Worm (Caenorhabditis elegans) whole organism, L1 larva: ENCODE measurements around the gene twk-16.

ENCODE experiments used
- aha-1 ChIP-seq: fragments of 150-350 bp; optimal IDR thresholded peaks from 2 replicates; lab custom pipeline; 2014; ENCODE audit warnings: missing biosample characterization, missing genetic modification characterization
- aly-2 ChIP-seq: fragments of 150-350 bp; optimal IDR thresholded peaks from 2 replicates; lab custom pipeline; 2014; ENCODE audit warnings: missing biosample characterization, missing genetic modification characterization
- ama-1 ChIP-seq: fragments of 150-350 bp; optimal IDR thresholded peaks from 2 replicates; lab custom pipeline; 2014
- ceh-63 ChIP-seq: fragments of 200-800 bp; sonication (Bioruptor generic); optimal IDR thresholded peaks from 2 replicates; lab custom pipeline; 2018; ENCODE audit warnings: mild to moderate bottlenecking, missing genetic modification characterization, missing compliant biosample characterization
- ceh-82 ChIP-seq, 3 experiments: fragments of 150-350 bp in 1 of 3; sonication (generic microtip) in 2 of 3; optimal IDR thresholded peaks; 2 replicates each; lab custom pipeline; 2014 to 2017; ENCODE audit warnings: missing biosample characterization in 3 of 3, missing genetic modification characterization in 3 of 3
- ceh-88 ChIP-seq: fragments of 200-800 bp; sonication (Bioruptor generic); IDR thresholded peaks from 2 replicates; pipeline ENCODE4 v1.3.6; 2022; ENCODE audit warnings: missing genetic modification characterization, missing compliant biosample characterization
- ceh-90 ChIP-seq: sonication (generic microtip); optimal IDR thresholded peaks from 2 replicates; lab custom pipeline; 2016; ENCODE audit warnings: missing genetic modification characterization, missing compliant biosample characterization
- dsc-1 ChIP-seq: sonication (generic microtip); optimal IDR thresholded peaks from 2 replicates; lab custom pipeline; 2016; ENCODE audit warnings: mild to moderate bottlenecking, missing genetic modification characterization, missing compliant biosample characterization
- efl-1 ChIP-seq, 4 experiments: fragments of 150-350 bp; optimal IDR thresholded peaks in 3 of 4; peaks in 1 of 4; 1 replicate in 1 of 4; 2 replicates in 3 of 4; lab custom pipeline; 2014; ENCODE audit warnings: missing biosample characterization in 2 of 4, missing genetic modification characterization in 2 of 4, missing genetic modification reagents in 2 of 4
- egl-13 ChIP-seq: sonication (generic microtip); optimal IDR thresholded peaks from 2 replicates; lab custom pipeline; 2016; ENCODE audit warnings: missing genotype, missing genetic modification reagents, missing genetic modification characterization, missing compliant biosample characterization
- egl-27 ChIP-seq, 2 experiments: fragments of 150-350 bp in 1 of 2; sonication (generic microtip); optimal IDR thresholded peaks; 3 replicates each; lab custom pipeline; 2017 to 2018; ENCODE audit warnings: missing biosample characterization in 2 of 2, missing genetic modification characterization in 2 of 2, missing genetic modification reagents in 2 of 2
- elt-2 ChIP-seq: sonication (generic microtip); optimal IDR thresholded peaks from 2 replicates; lab custom pipeline; 2016; ENCODE audit warnings: missing genetic modification characterization, mild to moderate bottlenecking, inconsistent platforms, missing compliant biosample characterization, missing genetic modification reagents
- elt-3 ChIP-seq, 6 experiments: fragments of 150-350 bp in 1 of 6; sonication (generic microtip); optimal IDR thresholded peaks; 2 replicates each; lab custom pipeline; 2017 to 2018; ENCODE audit warnings: missing biosample characterization in 6 of 6, missing genetic modification characterization in 6 of 6, inconsistent platforms in 1 of 6
- ets-5 ChIP-seq: fragments of 200-800 bp; sonication (Bioruptor generic); IDR thresholded peaks from 2 replicates; pipeline ENCODE4 v1.3.6; 2022; ENCODE audit warnings: missing genetic modification characterization, missing compliant biosample characterization
- fkh-10 ChIP-seq: sonication (generic microtip); optimal IDR thresholded peaks from 2 replicates; lab custom pipeline; 2017; ENCODE audit warnings: missing biosample characterization, missing genetic modification reagents, missing genetic modification characterization
- fkh-8 ChIP-seq: sonication (generic microtip); optimal IDR thresholded peaks from 2 replicates; lab custom pipeline; 2016; ENCODE audit warnings: mild to moderate bottlenecking, missing genetic modification characterization, missing compliant biosample characterization
- fos-1 ChIP-seq: fragments of 150-350 bp; optimal IDR thresholded peaks from 2 replicates; lab custom pipeline; 2014; ENCODE audit warnings: missing biosample characterization, missing genetic modification characterization
- hlh-4 ChIP-seq: sonication (generic microtip); optimal IDR thresholded peaks from 2 replicates; lab custom pipeline; 2016; ENCODE audit warnings: mild to moderate bottlenecking, missing genetic modification characterization, missing compliant biosample characterization
- hpl-2 ChIP-seq: fragments of 150-350 bp; optimal IDR thresholded peaks from 2 replicates; lab custom pipeline; 2014; ENCODE audit warnings: missing biosample characterization, missing genetic modification reagents, missing genetic modification characterization
- irx-1 ChIP-seq: sonication (generic microtip); optimal IDR thresholded peaks from 2 replicates; lab custom pipeline; 2016; ENCODE audit warnings: missing genetic modification characterization, missing compliant biosample characterization
- lin-13 ChIP-seq: fragments of 150-350 bp; optimal IDR thresholded peaks from 2 replicates; lab custom pipeline; 2014; ENCODE audit warnings: missing biosample characterization, missing genetic modification reagents, missing genetic modification characterization
- lin-14 ChIP-seq: fragments of 200-800 bp; sonication (Bioruptor generic); optimal IDR thresholded peaks from 2 replicates; lab custom pipeline; 2018; ENCODE audit warnings: mild to moderate bottlenecking, missing genetic modification characterization, moderate library complexity, missing compliant biosample characterization
- lin-15B ChIP-seq: fragments of 150-350 bp; sonication (generic microtip); optimal IDR thresholded peaks from 3 replicates; lab custom pipeline; 2014; ENCODE audit warnings: missing biosample characterization, missing genetic modification characterization
- lin-35 ChIP-seq, 2 experiments: fragments of 150-350 bp; optimal IDR thresholded peaks; 2 replicates each; lab custom pipeline; 2014; ENCODE audit warnings: missing biosample characterization in 2 of 2, missing genetic modification characterization in 2 of 2, missing genetic modification reagents in 2 of 2
- lir-3 ChIP-seq: sonication (generic microtip); optimal IDR thresholded peaks from 2 replicates; lab custom pipeline; 2016; ENCODE audit warnings: mild to moderate bottlenecking, missing genetic modification characterization, moderate library complexity, missing compliant biosample characterization; ENCODE audit not compliant: poor library complexity
- mep-1 ChIP-seq: fragments of 150-350 bp; optimal IDR thresholded peaks from 2 replicates; lab custom pipeline; 2014; ENCODE audit warnings: missing biosample characterization, missing genetic modification characterization
- nhr-11 ChIP-seq: fragments of 150-350 bp; optimal IDR thresholded peaks from 2 replicates; lab custom pipeline; 2014; ENCODE audit warnings: missing biosample characterization, missing genetic modification characterization
- nhr-12 ChIP-seq: sonication (generic microtip); optimal IDR thresholded peaks from 2 replicates; lab custom pipeline; 2017; ENCODE audit warnings: missing biosample characterization, missing genetic modification characterization
- nhr-19 ChIP-seq: fragments of 200-800 bp; sonication (Bioruptor generic); conservative IDR thresholded peaks from 2 replicates; pipeline ENCODE4 v1.3.6; 2022; ENCODE audit warnings: missing genetic modification characterization, missing compliant biosample characterization
- nhr-20 ChIP-seq: sonication (generic microtip); optimal IDR thresholded peaks from 2 replicates; lab custom pipeline; 2016; ENCODE audit warnings: mild to moderate bottlenecking, missing genetic modification characterization, missing compliant biosample characterization
- nhr-237 ChIP-seq: fragments of 150-350 bp; optimal IDR thresholded peaks from 2 replicates; lab custom pipeline; 2014; ENCODE audit warnings: missing biosample characterization, missing genetic modification characterization
- nhr-28 ChIP-seq: fragments of 150-350 bp; optimal IDR thresholded peaks from 2 replicates; lab custom pipeline; 2014; ENCODE audit warnings: missing biosample characterization, missing genetic modification characterization
- nhr-47 ChIP-seq: sonication (generic microtip); optimal IDR thresholded peaks from 2 replicates; lab custom pipeline; 2016; ENCODE audit warnings: mild to moderate bottlenecking, missing genetic modification characterization, moderate library complexity, missing compliant biosample characterization
- nhr-76 ChIP-seq: sonication (generic microtip); optimal IDR thresholded peaks from 2 replicates; lab custom pipeline; 2017; ENCODE audit warnings: missing biosample characterization, missing genetic modification characterization
- nhr-77 ChIP-seq: fragments of 150-350 bp; optimal IDR thresholded peaks from 2 replicates; lab custom pipeline; 2014; ENCODE audit warnings: missing biosample characterization, missing genetic modification characterization
- nhr-84 ChIP-seq: sonication (generic microtip); optimal IDR thresholded peaks from 2 replicates; lab custom pipeline; 2017; ENCODE audit warnings: missing biosample characterization, missing genetic modification characterization
- nhr-85 ChIP-seq: sonication (generic microtip); peaks from one replicate; lab custom pipeline; 2016; ENCODE audit warnings: missing genetic modification characterization, inconsistent platforms, missing compliant biosample characterization
- pag-3 ChIP-seq: sonication (generic microtip); optimal IDR thresholded peaks from 2 replicates; lab custom pipeline; 2017; ENCODE audit warnings: missing genetic modification characterization, mild to moderate bottlenecking, missing compliant biosample characterization, antibody characterized with exemption, borderline replicate concordance; ENCODE audit not compliant: insufficient read depth
- pqm-1 ChIP-seq: sonication (generic microtip); optimal IDR thresholded peaks from 3 replicates; lab custom pipeline; 2017; ENCODE audit warnings: missing biosample characterization, missing genetic modification characterization
- rnt-1 ChIP-seq: sonication (generic microtip); optimal IDR thresholded peaks from 2 replicates; lab custom pipeline; 2016; ENCODE audit warnings: mild to moderate bottlenecking, missing genetic modification characterization, moderate library complexity, missing compliant biosample characterization
- snpc-4 ChIP-seq: fragments of 150-350 bp; optimal IDR thresholded peaks from 2 replicates; lab custom pipeline; 2014; ENCODE audit warnings: missing biosample characterization, missing genetic modification characterization
- sox-4 ChIP-seq: sonication (generic microtip); optimal IDR thresholded peaks from 2 replicates; lab custom pipeline; 2016; ENCODE audit warnings: missing genetic modification characterization, missing compliant biosample characterization
- sptf-1 ChIP-seq: fragments of 150-350 bp; optimal IDR thresholded peaks from 2 replicates; lab custom pipeline; 2014; ENCODE audit warnings: missing biosample characterization, missing genetic modification characterization
- sup-37 ChIP-seq: fragments of 200-800 bp; sonication (Bioruptor generic); optimal IDR thresholded peaks from 2 replicates; lab custom pipeline; 2018; ENCODE audit warnings: mild to moderate bottlenecking, missing genetic modification characterization, missing compliant biosample characterization
- swsn-7 ChIP-seq: sonication (generic microtip); optimal IDR thresholded peaks from 2 replicates; lab custom pipeline; 2016; ENCODE audit warnings: missing genetic modification characterization, missing compliant biosample characterization
- unc-130 ChIP-seq: fragments of 150-350 bp; optimal IDR thresholded peaks from 2 replicates; lab custom pipeline; 2017; ENCODE audit warnings: missing biosample characterization, missing genetic modification characterization, inconsistent platforms
- unc-30 ChIP-seq: sonication (generic microtip); optimal IDR thresholded peaks from 2 replicates; lab custom pipeline; 2017; ENCODE audit warnings: missing biosample characterization, missing genetic modification characterization
- unc-86 ChIP-seq: sonication (generic microtip); optimal IDR thresholded peaks from 2 replicates; lab custom pipeline; 2016; ENCODE audit warnings: missing genetic modification characterization, missing compliant biosample characterization
- unc-98 ChIP-seq: fragments of 200-800 bp; sonication (Bioruptor generic); IDR thresholded peaks from 2 replicates; pipeline ENCODE4 v1.3.6; 2022; ENCODE audit warnings: missing genetic modification characterization, missing compliant biosample characterization
- vab-15 ChIP-seq: sonication (generic microtip); optimal IDR thresholded peaks from 2 replicates; lab custom pipeline; 2017; ENCODE audit warnings: missing genotype, mild to moderate bottlenecking, missing genetic modification characterization, missing compliant biosample characterization
- zag-1 ChIP-seq: fragments of 150-350 bp; optimal IDR thresholded peaks from 2 replicates; lab custom pipeline; 2014; ENCODE audit warnings: missing biosample characterization, missing genetic modification characterization
- zip-4 ChIP-seq: fragments of 200-800 bp; sonication (Bioruptor generic); optimal IDR thresholded peaks from 2 replicates; lab custom pipeline; 2018; ENCODE audit warnings: mild to moderate bottlenecking, missing genetic modification characterization, moderate library complexity, missing compliant biosample characterization
- ztf-11 ChIP-seq, 2 experiments: sonication (generic microtip); optimal IDR thresholded peaks; 2 replicates each; lab custom pipeline; 2016 to 2017; ENCODE audit warnings: missing genetic modification characterization in 2 of 2, missing biosample characterization in 1 of 2, missing compliant biosample characterization in 1 of 2

Gene twk-16

ce11 chrX:3035972-3036379, 44.9 kb upstream of the twk-16 start:
- TF ChIP-seq mep-1 (tag; lab: Kevin White, UChicago) (peak; percentile 86), elt-3 (tag; optimal IDR thresholded peaks at IDR 0.05; lab: Kevin White, UChicago) (peak in 3 of 6 experiments; percentile 14 to 94 (median 51)), efl-1 (optimal IDR thresholded peaks at IDR 0.05; lab: Kevin White, UChicago) (peak; percentile 53 to 59), efl-1 (GFP tag; optimal IDR thresholded peaks at IDR 0.05 in 1 of 2; lab: Kevin White, UChicago) (peak; percentile 19 to 95), snpc-4 (tag; lab: Kevin White, UChicago) (peak; percentile 77), zag-1 (tag; lab: Kevin White, UChicago) (no peak), ceh-63 (GFP tag; lab: Kevin White, UChicago) (peak; percentile 76), fkh-10 (GFP tag; lab: Kevin White, UChicago) (peak; percentile 90), nhr-84 (no peak), aly-2 (tag; lab: Kevin White, UChicago) (peak; percentile 96), dsc-1 (peak; percentile 98), hpl-2 (GFP tag; lab: Kevin White, UChicago) (peak; percentile 80), lin-15B (no peak), nhr-237 (tag; lab: Kevin White, UChicago) (peak; percentile 31), sptf-1 (tag; lab: Kevin White, UChicago) (no peak), lin-35 (GFP tag; optimal IDR thresholded peaks at IDR 0.05; lab: Kevin White, UChicago) (peak; percentile 64 to 84), lir-3 (tag; lab: Kevin White, UChicago) (peak; percentile 88), unc-86 (tag; lab: Kevin White, UChicago) (peak; percentile 87), ztf-11 (tag; optimal IDR thresholded peaks at IDR 0.05; lab: Kevin White, UChicago) (peak; percentile 64 to 76), ceh-90 (tag; lab: Kevin White, UChicago) (peak; percentile 28), nhr-47 (tag; lab: Kevin White, UChicago) (peak; percentile 96), pag-3 (tag; lab: Kevin White, UChicago) (no peak), ama-1 (lab: Kevin White, UChicago) (peak; percentile 55), unc-30 (tag; lab: Kevin White, UChicago) (no peak), vab-15 (tag; lab: Kevin White, UChicago) (no peak), aha-1 (tag; lab: Kevin White, UChicago) (no peak), ceh-88 (GFP tag; lab: Robert Waterston, UW) (peak; percentile 93), lin-13 (peak; percentile 84), fkh-8 (tag; lab: Kevin White, UChicago) (peak; percentile 91), nhr-77 (tag; lab: Kevin White, UChicago) (peak; percentile 93), nhr-28 (tag; lab: Kevin White, UChicago) (peak; percentile 55), fos-1 (peak; percentile 88), nhr-11 (tag; lab: Kevin White, UChicago) (peak; percentile 64), nhr-20 (tag; lab: Kevin White, UChicago) (peak; percentile 94), nhr-12 (tag; lab: Kevin White, UChicago) (no peak), egl-27 (tag; optimal IDR thresholded peaks at IDR 0.05; lab: Kevin White, UChicago) (peak; percentile 27 to 72), swsn-7 (tag; lab: Kevin White, UChicago) (peak; percentile 94), zip-4 (GFP tag; lab: Kevin White, UChicago) (peak; percentile 81), nhr-19 (GFP tag; lab: Robert Waterston, UW) (peak; percentile 95), egl-13 (tag; lab: Kevin White, UChicago) (peak; percentile 92), hlh-4 (tag; lab: Kevin White, UChicago) (no peak), lin-14 (peak; percentile 92), rnt-1 (tag; lab: Kevin White, UChicago) (peak; percentile 90), nhr-85 (tag; lab: Kevin White, UChicago) (peak; percentile 92), ceh-82 (tag; optimal IDR thresholded peaks at IDR 0.05; lab: Kevin White, UChicago) (peak; percentile 79 to 89 (median 86)), ets-5 (GFP tag; lab: Robert Waterston, UW) (no peak), sox-4 (tag; lab: Kevin White, UChicago) (peak; percentile 87), elt-2 (tag; lab: Kevin White, UChicago) (peak; percentile 84), nhr-76 (tag; lab: Kevin White, UChicago) (peak; percentile 72), pqm-1 (tag; lab: Kevin White, UChicago) (no peak), irx-1 (tag; lab: Kevin White, UChicago) (peak; percentile 92), unc-98 (peak; percentile 69; the same call in 1 of the 2 replicates), unc-130 (tag; lab: Kevin White, UChicago) (peak; percentile 72), sup-37 (peak; percentile 68)
